Fruit fly (Drosophila melanogaster) whole organism, wandering third instar larva: ENCODE measurements around the gene Rab19.

ENCODE experiments used
- Abd-B ChIP-seq: fragments of >200 bp; optimal IDR thresholded peaks from 2 replicates; lab custom pipeline; 2017; ENCODE audit warnings: missing biosample characterization, missing genetic modification characterization
- CG32264 ChIP-seq: fragments of 200-800 bp; sonication (Bioruptor generic); optimal IDR thresholded peaks from 2 replicates; lab custom pipeline; 2016; ENCODE audit warnings: missing biosample characterization, missing genetic modification characterization
- CG9705 ChIP-seq: fragments of 200-800 bp; sonication (Bioruptor generic); optimal IDR thresholded peaks from 2 replicates; lab custom pipeline; 2018; ENCODE audit warnings: missing biosample characterization, mild to moderate bottlenecking, missing genetic modification characterization
- CrebA ChIP-seq: fragments of 200-800 bp; sonication (Bioruptor generic); optimal IDR thresholded peaks from 2 replicates; lab custom pipeline; 2016; ENCODE audit warnings: missing biosample characterization, mild to moderate bottlenecking, missing genetic modification characterization, borderline replicate concordance
- Dfd ChIP-seq: fragments of >200 bp; optimal IDR thresholded peaks from 2 replicates; lab custom pipeline; 2017; ENCODE audit warnings: missing biosample characterization, missing genetic modification characterization
- Dif ChIP-seq: fragments of 200-275, 200-300 bp; sonication (Bioruptor generic); optimal IDR thresholded peaks from 2 replicates; lab custom pipeline; 2018; ENCODE audit warnings: missing biosample characterization, missing genetic modification characterization; ENCODE audit not compliant: partially characterized antibody
- GATAd ChIP-seq: sonication (Bioruptor generic); optimal IDR thresholded peaks from 2 replicates; lab custom pipeline; 2016; ENCODE audit warnings: missing biosample characterization, missing genetic modification characterization
- HLH106 ChIP-seq: fragments of 200-800 bp; optimal IDR thresholded peaks from 3 replicates; lab custom pipeline; 2019; ENCODE audit warnings: missing biosample characterization, mild to moderate bottlenecking, missing genetic modification characterization, moderate library complexity
- Hnf4 ChIP-seq: fragments of 200-800 bp; sonication (Bioruptor generic); optimal IDR thresholded peaks from 2 replicates; lab custom pipeline; 2016; ENCODE audit warnings: missing biosample characterization, mild to moderate bottlenecking, missing genetic modification characterization
- Hr78 ChIP-seq: fragments of >200 bp; optimal IDR thresholded peaks from 2 replicates; lab custom pipeline; 2017; ENCODE audit warnings: missing biosample characterization, missing genetic modification characterization
- Hr83 ChIP-seq: fragments of 200-300 bp; sonication (Bioruptor generic); optimal IDR thresholded peaks from 2 replicates; lab custom pipeline; 2016; ENCODE audit warnings: missing biosample characterization, mild to moderate bottlenecking, missing genetic modification characterization, moderate library complexity; ENCODE audit not compliant: poor library complexity, severe bottlenecking
- Jra ChIP-seq: sonication (Bioruptor generic); optimal IDR thresholded peaks from 2 replicates; lab custom pipeline; 2016; ENCODE audit warnings: missing biosample characterization, missing genetic modification characterization
- Mio ChIP-seq: sonication (Bioruptor generic); optimal IDR thresholded peaks from 2 replicates; lab custom pipeline; 2016; ENCODE audit warnings: missing biosample characterization, missing genetic modification characterization
- Myc ChIP-seq: fragments of >200 bp; optimal IDR thresholded peaks from 2 replicates; lab custom pipeline; 2017
- N ChIP-seq: fragments of >200 bp; optimal IDR thresholded peaks from 2 replicates; lab custom pipeline; 2018; ENCODE audit warnings: missing biosample characterization, missing external identifiers, missing genetic modification characterization
- OdsH ChIP-seq: fragments of 200-800 bp; sonication (Bioruptor generic); optimal IDR thresholded peaks from 2 replicates; lab custom pipeline; 2016; ENCODE audit warnings: missing biosample characterization, mild to moderate bottlenecking, missing genetic modification characterization
- Rel ChIP-seq, 2 experiments: fragments of 200-800 bp; sonication (Bioruptor generic) in 1 of 2; optimal IDR thresholded peaks; 2 replicates in 1 of 2; 3 replicates in 1 of 2; lab custom pipeline; 2016 to 2019; ENCODE audit warnings: mild to moderate bottlenecking in 2 of 2, missing biosample characterization in 2 of 2, missing genetic modification characterization in 2 of 2, moderate library complexity in 1 of 2
- Sp1 ChIP-seq: fragments of 200-800 bp; sonication (Bioruptor generic); optimal IDR thresholded peaks from 3 replicates; lab custom pipeline; 2019; ENCODE audit warnings: missing biosample characterization, mild to moderate bottlenecking, missing genetic modification characterization, moderate library complexity
- Vsx2 ChIP-seq: fragments of 200-300, 225-300 bp; sonication (Bioruptor generic); optimal IDR thresholded peaks from 2 replicates; lab custom pipeline; 2018; ENCODE audit warnings: missing biosample characterization, missing genetic modification characterization; ENCODE audit not compliant: partially characterized antibody
- br ChIP-seq: fragments of 200-800 bp; sonication (Bioruptor generic); optimal IDR thresholded peaks from 2 replicates; lab custom pipeline; 2016; ENCODE audit warnings: missing biosample characterization, missing genetic modification characterization
- brk ChIP-seq: fragments of 200-800 bp; sonication (Bioruptor generic); optimal IDR thresholded peaks from 2 replicates; lab custom pipeline; 2016; ENCODE audit warnings: missing biosample characterization, mild to moderate bottlenecking, missing genetic modification characterization
- dl ChIP-seq, 2 experiments: fragments of 175-275, 200-275 bp in 1 of 2; fragments of 200-275 bp in 1 of 2; sonication (Bioruptor generic); optimal IDR thresholded peaks; lab custom pipeline; 2018; ENCODE audit warnings: mild to moderate bottlenecking in 2 of 2, missing biosample characterization in 2 of 2, missing genetic modification characterization in 2 of 2, moderate library complexity in 2 of 2; ENCODE audit not compliant: partially characterized antibody in 2 of 2, insufficient read depth in 1 of 2
- dmrt93B ChIP-seq: fragments of 200-800 bp; sonication (Bioruptor generic); optimal IDR thresholded peaks from 2 replicates; lab custom pipeline; 2018; ENCODE audit warnings: missing biosample characterization, mild to moderate bottlenecking, missing genetic modification characterization
- dsf ChIP-seq: sonication (Bioruptor generic); optimal IDR thresholded peaks from 2 replicates; lab custom pipeline; 2016; ENCODE audit warnings: missing biosample characterization, missing genetic modification characterization, borderline replicate concordance
- ey ChIP-seq: fragments of 200-800 bp; sonication (Bioruptor generic); optimal IDR thresholded peaks from 2 replicates; lab custom pipeline; 2016; ENCODE audit warnings: missing biosample characterization, missing genetic modification characterization
- foxo ChIP-seq, 2 experiments: fragments of 200-800 bp; sonication (Bioruptor generic); optimal IDR thresholded peaks; 2 replicates in 1 of 2; 3 replicates in 1 of 2; lab custom pipeline; 2016 to 2017; ENCODE audit warnings: missing biosample characterization in 2 of 2, missing genetic modification characterization in 2 of 2
- fru ChIP-seq: fragments of 200-800 bp; sonication (Bioruptor generic); optimal IDR thresholded peaks from 3 replicates; lab custom pipeline; 2016; ENCODE audit warnings: missing biosample characterization, mild to moderate bottlenecking, missing genetic modification characterization
- h ChIP-seq: fragments of 200-800 bp; sonication (Bioruptor generic); optimal IDR thresholded peaks from 3 replicates; lab custom pipeline; 2016; ENCODE audit warnings: missing biosample characterization, mild to moderate bottlenecking, missing genetic modification characterization
- jim ChIP-seq: fragments of 175-275, 200-325 bp; sonication (Bioruptor generic); optimal IDR thresholded peaks from 2 replicates; lab custom pipeline; 2016; ENCODE audit warnings: missing biosample characterization, mild to moderate bottlenecking, missing genetic modification characterization
- lola ChIP-seq: fragments of >200 bp; optimal IDR thresholded peaks from 2 replicates; lab custom pipeline; 2017; ENCODE audit warnings: missing biosample characterization, missing genetic modification characterization
- pan ChIP-seq: fragments of >200 bp; optimal IDR thresholded peaks from 2 replicates; lab custom pipeline; 2017
- psq ChIP-seq: fragments of 200-800 bp; sonication (Bioruptor generic); optimal IDR thresholded peaks from 3 replicates; lab custom pipeline; 2017; ENCODE audit warnings: missing biosample characterization, mild to moderate bottlenecking, missing genetic modification characterization, moderate library complexity
- rgr ChIP-seq: fragments of 200-800 bp; sonication (Bioruptor generic); optimal IDR thresholded peaks from 3 replicates; lab custom pipeline; 2016; ENCODE audit warnings: missing biosample characterization, mild to moderate bottlenecking, missing genetic modification characterization
- sage ChIP-seq: fragments of 200-800 bp; sonication (Bioruptor generic); optimal IDR thresholded peaks from 2 replicates; lab custom pipeline; 2016; ENCODE audit warnings: missing biosample characterization, mild to moderate bottlenecking, missing genetic modification characterization
- sv ChIP-seq: fragments of 200-800 bp; sonication (Bioruptor generic); optimal IDR thresholded peaks from 3 replicates; lab custom pipeline; 2016; ENCODE audit warnings: missing biosample characterization, missing genetic modification characterization
- tai ChIP-seq: sonication (Bioruptor generic); optimal IDR thresholded peaks from 2 replicates; lab custom pipeline; 2016; ENCODE audit warnings: missing biosample characterization, missing genetic modification characterization
- usp ChIP-seq: fragments of >200 bp; optimal IDR thresholded peaks from 2 replicates; lab custom pipeline; 2017; ENCODE audit warnings: missing biosample characterization, missing genetic modification characterization
- woc ChIP-seq: sonication (Bioruptor generic); optimal IDR thresholded peaks from 2 replicates; lab custom pipeline; 2016; ENCODE audit warnings: missing biosample characterization, mild to moderate bottlenecking, missing genetic modification characterization

The Rab19 gene

dm6 chr3L:8312290-8312689 is 15.5 kb downstream of the Rab19 start:
- TF ChIP-seq rgr (GFP tag; lab: Kevin White, UChicago) (no peak), CrebA (GFP tag; lab: Kevin White, UChicago) (no peak), tai (GFP tag; lab: Kevin White, UChicago) (no peak), Hr83 (no peak), dsf (GFP tag; lab: Kevin White, UChicago) (no peak), sage (GFP tag; lab: Kevin White, UChicago) (no peak), Hr78 (GFP tag; lab: Kevin White, UChicago) (no peak), Myc (lab: Kevin White, UChicago) (no peak), h (GFP tag; lab: Kevin White, UChicago) (no peak), Dif (GFP tag; lab: Kevin White, UChicago) (no peak), CG32264 (no peak), Jra (GFP tag; lab: Kevin White, UChicago) (no peak), CG9705 (no peak), brk (GFP tag; lab: Kevin White, UChicago) (no peak)
- TF ChIP-seq, all 38 proteins: peak for 0

- TF ChIP-seq rgr (GFP tag; lab: Kevin White, UChicago), result peak; percentile 24
- TF ChIP-seq dl (GFP tag; optimal IDR thresholded peaks at IDR 0.05; lab: Kevin White, UChicago; ENCODE audit: insufficient read depth in 1 of 2, partially characterized antibody in 2 of 2), result no peak
- no peak for TF ChIP-seq dsf (GFP tag; lab: Kevin White, UChicago)
- TF ChIP-seq OdsH, result peak; percentile 0
- TF ChIP-seq Hnf4, result no peak
- peak in 1 of 2 experiments; percentile 0 for TF ChIP-seq foxo (GFP tag; optimal IDR thresholded peaks at IDR 0.05; lab: Kevin White, UChicago)
- peak; percentile 14 for TF ChIP-seq psq
- TF ChIP-seq woc (GFP tag; lab: Kevin White, UChicago), result peak; percentile 14
- TF ChIP-seq Rel (GFP tag; optimal IDR thresholded peaks at IDR 0.05; lab: Kevin White, UChicago), result no peak
- no peak for TF ChIP-seq Rel (tag; optimal IDR thresholded peaks at IDR 0.05; lab: Kevin White, UChicago)
- peak; percentile 1 for TF ChIP-seq ey (GFP tag; lab: Kevin White, UChicago)
Measured at dm6 chr3L:8314788-8315140, 17.9 kb downstream of the Rab19 start.

dm6 chr3L:8315141-8315816 is 18.5 kb downstream of the Rab19 start, which contains the start of gene Cpsf6:
Gene Cpsf6, minus strand, starts transcription at chr3L:8315502.
- no peak for TF ChIP-seq lola (GFP tag; lab: Kevin White, UChicago)
- TF ChIP-seq rgr (GFP tag; lab: Kevin White, UChicago), result peak; percentile 10
- no peak for TF ChIP-seq dl (GFP tag; optimal IDR thresholded peaks at IDR 0.05; lab: Kevin White, UChicago; ENCODE audit: insufficient read depth in 1 of 2, partially characterized antibody in 2 of 2)
- peak; percentile 18 for TF ChIP-seq ey (GFP tag; lab: Kevin White, UChicago)
- no peak for TF ChIP-seq Mio
- TF ChIP-seq sv (GFP tag; lab: Kevin White, UChicago), result peak; percentile 50
- no peak for TF ChIP-seq GATAd (GFP tag; lab: Kevin White, UChicago)
- no peak for TF ChIP-seq Dif (GFP tag; lab: Kevin White, UChicago)
- TF ChIP-seq N (GFP tag; lab: Kevin White, UChicago), result peak; percentile 14
- peak; percentile 62 for TF ChIP-seq HLH106 (tag; lab: Kevin White, UChicago)
- TF ChIP-seq sage (GFP tag; lab: Kevin White, UChicago), result no peak
- no peak for TF ChIP-seq Dfd (GFP tag; lab: Kevin White, UChicago)
- TF ChIP-seq dmrt93B (GFP tag; lab: Kevin White, UChicago), result no peak
- TF ChIP-seq OdsH, result no peak
- no peak for TF ChIP-seq Hr78 (GFP tag; lab: Kevin White, UChicago)
- peak; percentile 86 for TF ChIP-seq jim (GFP tag; lab: Kevin White, UChicago)
- no peak for TF ChIP-seq Hr83
- no peak for TF ChIP-seq pan
- no peak for TF ChIP-seq Abd-B
- TF ChIP-seq Hnf4, result peak; percentile 46
- no peak for TF ChIP-seq woc (GFP tag; lab: Kevin White, UChicago)
- no peak for TF ChIP-seq fru (GFP tag; lab: Kevin White, UChicago)
- TF ChIP-seq Jra (GFP tag; lab: Kevin White, UChicago), result peak; percentile 28
- no peak for TF ChIP-seq Vsx2 (GFP tag; lab: Kevin White, UChicago)
- peak; percentile 68 for TF ChIP-seq brk (GFP tag; lab: Kevin White, UChicago)
- no peak for TF ChIP-seq dsf (GFP tag; lab: Kevin White, UChicago)
- TF ChIP-seq tai (GFP tag; lab: Kevin White, UChicago), result no peak
- peak in 1 of 2 experiments; percentile 24 for TF ChIP-seq foxo (GFP tag; optimal IDR thresholded peaks at IDR 0.05; lab: Kevin White, UChicago)
- TF ChIP-seq CG32264, result no peak
- peak; percentile 21 for TF ChIP-seq br
- TF ChIP-seq Myc (lab: Kevin White, UChicago), result no peak
- TF ChIP-seq CrebA (GFP tag; lab: Kevin White, UChicago), result no peak
- TF ChIP-seq CG9705, result peak; percentile 30
- TF ChIP-seq Rel (GFP tag; optimal IDR thresholded peaks at IDR 0.05; lab: Kevin White, UChicago), result no peak
- no peak for TF ChIP-seq Rel (tag; optimal IDR thresholded peaks at IDR 0.05; lab: Kevin White, UChicago)
- TF ChIP-seq h (GFP tag; lab: Kevin White, UChicago), result peak; percentile 40
- peak; percentile 9 for TF ChIP-seq Sp1 (GFP tag; lab: Kevin White, UChicago)
- TF ChIP-seq psq, result no peak
- no peak for TF ChIP-seq usp (GFP tag; lab: Kevin White, UChicago)
